Fruit fly (Drosophila melanogaster): Measurements from ENCODE around the gene CG9592.

The CG9592 gene

dm6 chr3L:14543971-14544655, 26.5 kb downstream of the CG9592 start (continued):
- TF ChIP-seq CG7987 (GFP tag; optimal IDR thresholded peaks at IDR 0.05) (peak; percentile 99), odd (GFP tag; optimal IDR thresholded peaks at IDR 0.05) (peak; percentile 33), Mes4 (GFP tag; optimal IDR thresholded peaks at IDR 0.05) (peak; percentile 1), CG14667 (GFP tag; IDR thresholded peaks at IDR 0.05) (no peak), sob (GFP tag; IDR thresholded peaks at IDR 0.05) (peak; percentile 53), MESR4 (GFP tag; optimal IDR thresholded peaks at IDR 0.05) (no peak), Hr51 (GFP tag; optimal IDR thresholded peaks at IDR 0.05) (no peak), CG5180 (GFP tag; optimal IDR thresholded peaks at IDR 0.05) (peak; percentile 65), insv (GFP tag; optimal IDR thresholded peaks at IDR 0.05) (no peak), zf30C (GFP tag; optimal IDR thresholded peaks at IDR 0.05) (no peak), grau (tag; optimal IDR thresholded peaks at IDR 0.05) (no peak), disco-r (GFP tag; optimal IDR thresholded peaks at IDR 0.05) (no peak), HmgZ (tag; optimal IDR thresholded peaks at IDR 0.05) (peak; percentile 6), sisA (GFP tag; IDR thresholded peaks at IDR 0.05) (no peak), Antp (GFP tag; optimal IDR thresholded peaks at IDR 0.05) (no peak), caup (GFP tag; optimal IDR thresholded peaks at IDR 0.05; ENCODE audit: severe bottlenecking) (peak; percentile 33), Hand (GFP tag; optimal IDR thresholded peaks at IDR 0.05) (no peak), CG9727 (GFP tag; optimal IDR thresholded peaks at IDR 0.05) (peak; percentile 11), CG18599 (GFP tag; optimal IDR thresholded peaks at IDR 0.05) (peak; percentile 55), ab (GFP tag; optimal IDR thresholded peaks at IDR 0.05) (no peak), Bgb (GFP tag; IDR thresholded peaks at IDR 0.05; ENCODE audit: partially characterized antibody) (peak; percentile 69), gem (tag; optimal IDR thresholded peaks at IDR 0.05) (peak; percentile 0), CG31365 (tag; optimal IDR thresholded peaks at IDR 0.05) (no peak), CG33213 (GFP tag; optimal IDR thresholded peaks at IDR 0.05) (no peak), bcd (GFP tag; optimal IDR thresholded peaks at IDR 0.05) (peak; percentile 33), CG4282 (GFP tag; optimal IDR thresholded peaks at IDR 0.05) (no peak), CG14014 (GFP tag; IDR thresholded peaks at IDR 0.05) (peak; percentile 48; the same call in 1 of the 2 replicates), CG15601 (tag; optimal IDR thresholded peaks at IDR 0.05) (no peak), inv (GFP tag; IDR thresholded peaks at IDR 0.05; ENCODE audit: partially characterized antibody) (no peak), CrebB (tag; optimal IDR thresholded peaks at IDR 0.05) (no peak), CG11504 (tag; optimal IDR thresholded peaks at IDR 0.05) (peak; percentile 25), row (GFP tag; IDR thresholded peaks at IDR 0.05) (peak; percentile 14; the same call in 1 of the 3 replicates), Hey (tag; optimal IDR thresholded peaks at IDR 0.05) (no peak), grn (GFP tag; optimal IDR thresholded peaks at IDR 0.05) (peak; percentile 97), lov (optimal IDR thresholded peaks at IDR 0.05) (no peak), lov (GFP tag; IDR thresholded peaks at IDR 0.05) (no peak), zfh1 (GFP tag; IDR thresholded peaks at IDR 0.05) (0 out of 3 replicates have a peak, but pooled peaks have one; percentile 36), HLH4C (GFP tag; IDR thresholded peaks at IDR 0.05; ENCODE audit: partially characterized antibody) (peak; percentile 75), bigmax (GFP tag; optimal IDR thresholded peaks at IDR 0.05) (no peak), chinmo (GFP tag; IDR thresholded peaks at IDR 0.05; ENCODE audit: partially characterized antibody) (peak; percentile 83; the same call in 3 of the 4 replicates), Fer1 (GFP tag; optimal IDR thresholded peaks at IDR 0.05) (peak; percentile 47), NC2β (GFP tag; optimal IDR thresholded peaks at IDR 0.05) (no peak), CG31388 (GFP tag; optimal IDR thresholded peaks at IDR 0.05) (no peak), hb (GFP tag; IDR thresholded peaks at IDR 0.05; ENCODE audit: partially characterized antibody) (no peak; the same call in 2 of the 3 replicates), ac (GFP tag; optimal IDR thresholded peaks at IDR 0.05) (no peak), CG17568 (GFP tag; optimal IDR thresholded peaks at IDR 0.05) (peak; percentile 1), dimm (GFP tag; IDR thresholded peaks at IDR 0.05) (no peak), CG4854 (GFP tag; optimal IDR thresholded peaks at IDR 0.05) (no peak), cas (GFP tag; IDR thresholded peaks at IDR 0.05) (no peak)

Data from whole organism, embryonic.